Worm (Caenorhabditis elegans) whole organism, mixed stage, embryonic: Measurements from ENCODE around the gene cyp-33C4.

ENCODE experiments used
- blmp-1 ChIP-seq: fragments of 150-350 bp; optimal IDR thresholded peaks from 2 replicates; lab custom pipeline; 2014; ENCODE audit warnings: missing biosample characterization, missing genetic modification characterization
- drap-1 ChIP-seq: fragments of 200-800 bp; sonication (Bioruptor generic); optimal IDR thresholded peaks from 3 replicates; lab custom pipeline; 2018; ENCODE audit warnings: mild to moderate bottlenecking, missing genetic modification characterization, missing compliant biosample characterization
- elt-1 ChIP-seq: sonication (generic microtip); optimal IDR thresholded peaks from 2 replicates; lab custom pipeline; 2017; ENCODE audit warnings: missing genetic modification characterization, mild to moderate bottlenecking, missing compliant biosample characterization, antibody characterized with exemption, moderate library complexity, borderline replicate concordance; ENCODE audit not compliant: insufficient read depth
- elt-3 ChIP-seq: fragments of 150-350 bp; optimal IDR thresholded peaks from 2 replicates; lab custom pipeline; 2014; ENCODE audit warnings: missing biosample characterization, missing genetic modification characterization
- mep-1 ChIP-seq: fragments of 150-350 bp; optimal IDR thresholded peaks from 2 replicates; lab custom pipeline; 2017; ENCODE audit warnings: missing biosample characterization, missing genetic modification reagents, missing genetic modification characterization, inconsistent platforms
- mls-2 ChIP-seq: sonication (generic microtip); optimal IDR thresholded peaks from 2 replicates; lab custom pipeline; 2016; ENCODE audit warnings: mild to moderate bottlenecking, missing genetic modification characterization, moderate library complexity, missing compliant biosample characterization
- pha-4 ChIP-seq: fragments of 150-350 bp; optimal IDR thresholded peaks from 2 replicates; lab custom pipeline; 2018; ENCODE audit warnings: missing biosample characterization, missing genetic modification reagents, missing genetic modification characterization
- sem-2 ChIP-seq: fragments of 200-800 bp; sonication (Bioruptor generic); optimal IDR thresholded peaks from 2 replicates; lab custom pipeline; 2018; ENCODE audit warnings: mild to moderate bottlenecking, missing genetic modification characterization, missing compliant biosample characterization
- snpc-4 ChIP-seq: fragments of 150-350 bp; optimal IDR thresholded peaks from 2 replicates; lab custom pipeline; 2014; ENCODE audit warnings: missing biosample characterization, missing genetic modification characterization
- unc-39 ChIP-seq: fragments of 150-350 bp; optimal IDR thresholded peaks from 2 replicates; lab custom pipeline; 2014; ENCODE audit warnings: missing biosample characterization, missing genetic modification characterization
- unc-62 ChIP-seq: fragments of 150-350 bp; optimal IDR thresholded peaks from 2 replicates; lab custom pipeline; 2014; ENCODE audit warnings: missing biosample characterization, missing genetic modification reagents, missing genetic modification characterization
- zip-8 ChIP-seq: fragments of 150-350 bp; optimal IDR thresholded peaks from 2 replicates; lab custom pipeline; 2014; ENCODE audit warnings: missing biosample characterization, missing genetic modification characterization
- ztf-11 ChIP-seq: fragments of 150-350 bp; optimal IDR thresholded peaks from 2 replicates; lab custom pipeline; 2014; ENCODE audit warnings: missing biosample characterization, missing genetic modification characterization

ce11 chrV:2215352-2215751, 20.6 kb upstream of the cyp-33C4 start, which contains the start of gene nstp-8:
- TF ChIP-seq snpc-4 (tag; lab: Kevin White, UChicago) (no peak), zip-8 (no peak), unc-62 (no peak), drap-1 (GFP tag; lab: Kevin White, UChicago) (no peak), elt-3 (tag; lab: Kevin White, UChicago) (no peak), mep-1 (tag; lab: Kevin White, UChicago) (no peak), unc-39 (tag; lab: Kevin White, UChicago) (no peak), elt-1 (tag; lab: Kevin White, UChicago) (no peak), ztf-11 (tag; lab: Kevin White, UChicago) (no peak), blmp-1 (tag; lab: Kevin White, UChicago) (no peak), pha-4 (tag; lab: Kevin White, UChicago) (no peak), sem-2 (GFP tag; lab: Kevin White, UChicago) (no peak), mls-2 (no peak)
